Fruit fly (Drosophila melanogaster) whole organism, embryonic: ENCODE measurements around the gene CG12289.

Experiments used
- Atf-2 ChIP-seq: fragments of 200-800 bp; sonication (Bioruptor generic); optimal IDR thresholded peaks from 2 replicates; lab custom pipeline; 2016; ENCODE audit warnings: missing biosample characterization, missing genetic modification characterization
- CG11504 ChIP-seq: fragments of 200-800 bp; sonication (Bioruptor generic); optimal IDR thresholded peaks from 3 replicates; lab custom pipeline; 2019; ENCODE audit warnings: missing biosample characterization, mild to moderate bottlenecking, missing genetic modification characterization, moderate library complexity
- CG11696 ChIP-seq: fragments of 200-800 bp; sonication (Bioruptor generic); IDR thresholded peaks from 2 replicates; pipeline ENCODE4 v1.3.6; 2022; ENCODE audit warnings: missing biosample characterization, missing genetic modification characterization
- CG12071 ChIP-seq: fragments of 200-800 bp; sonication (Bioruptor generic); optimal IDR thresholded peaks from 3 replicates; lab custom pipeline; 2018; ENCODE audit warnings: missing biosample characterization, mild to moderate bottlenecking, missing genetic modification characterization
- CG12155 ChIP-seq: fragments of 200-800 bp; sonication (Bioruptor generic); optimal IDR thresholded peaks from 3 replicates; lab custom pipeline; 2016; ENCODE audit warnings: missing biosample characterization, missing genetic modification characterization
- CG12236 ChIP-seq: fragments of 200-800 bp; sonication (Bioruptor generic); optimal IDR thresholded peaks from 2 replicates; lab custom pipeline; 2016; ENCODE audit warnings: missing biosample characterization, missing genetic modification characterization
- CG12942 ChIP-seq: fragments of 200-800 bp; sonication (Bioruptor generic); optimal IDR thresholded peaks from 3 replicates; lab custom pipeline; 2016; ENCODE audit warnings: missing biosample characterization, missing genetic modification characterization
- CG13296 ChIP-seq: fragments of 200-800 bp; sonication (Bioruptor generic); optimal IDR thresholded peaks from 3 replicates; lab custom pipeline; 2018; ENCODE audit warnings: missing biosample characterization, mild to moderate bottlenecking, missing genetic modification characterization
- CG14014 ChIP-seq: fragments of 200-800 bp; sonication (Bioruptor generic); IDR thresholded peaks from 2 replicates; pipeline ENCODE4 v1.3.6; 2022; ENCODE audit warnings: missing biosample characterization, missing genetic modification characterization
- CG14710 ChIP-seq: fragments of 200-800 bp; sonication (Bioruptor generic); optimal IDR thresholded peaks from 3 replicates; lab custom pipeline; 2019; ENCODE audit warnings: missing biosample characterization, mild to moderate bottlenecking, missing genetic modification characterization, moderate library complexity
- CG15696 ChIP-seq: fragments of 200-800 bp; sonication (Bioruptor generic); optimal IDR thresholded peaks from 2 replicates; lab custom pipeline; 2019; ENCODE audit warnings: missing biosample characterization, mild to moderate bottlenecking, missing genetic modification characterization, moderate library complexity
- CG17612 ChIP-seq: fragments of 200-800 bp; sonication (Bioruptor generic); IDR thresholded peaks from 2 replicates; pipeline ENCODE4 v1.3.6; 2022; ENCODE audit warnings: missing biosample characterization, missing genetic modification characterization
- CG17829 ChIP-seq: fragments of 200-800 bp; optimal IDR thresholded peaks from 2 replicates; lab custom pipeline; 2019; ENCODE audit warnings: missing biosample characterization, mild to moderate bottlenecking, missing genetic modification characterization, moderate library complexity
- CG2116 ChIP-seq: fragments of 200-800 bp; sonication (Bioruptor generic); optimal IDR thresholded peaks from 3 replicates; lab custom pipeline; 2018; ENCODE audit warnings: missing biosample characterization, mild to moderate bottlenecking, missing genetic modification characterization
- CG2129 ChIP-seq: fragments of 200-800 bp; sonication (Bioruptor generic); IDR thresholded peaks from 2 replicates; pipeline ENCODE4 v1.3.6; 2022; ENCODE audit warnings: missing biosample characterization, missing genetic modification characterization; ENCODE audit not compliant: partially characterized antibody
- CG2678 ChIP-seq: fragments of 200-800 bp; sonication (Bioruptor generic); optimal IDR thresholded peaks from 3 replicates; lab custom pipeline; 2019; ENCODE audit warnings: missing biosample characterization, mild to moderate bottlenecking, missing genetic modification characterization, moderate library complexity
- CG3065 ChIP-seq: fragments of 200-800 bp; sonication (Bioruptor generic); optimal IDR thresholded peaks from 2 replicates; lab custom pipeline; 2016; ENCODE audit warnings: missing biosample characterization, missing genetic modification characterization
- CG3163 ChIP-seq: fragments of 200-800 bp; sonication (Bioruptor generic); optimal IDR thresholded peaks from 3 replicates; lab custom pipeline; 2016; ENCODE audit warnings: missing biosample characterization, missing genetic modification characterization
- CG3838 ChIP-seq: fragments of 200-800 bp; sonication (Bioruptor generic); optimal IDR thresholded peaks from 3 replicates; lab custom pipeline; 2016; ENCODE audit warnings: missing biosample characterization, missing genetic modification characterization
- CG4707 ChIP-seq: fragments of 200-800 bp; sonication (Bioruptor generic); optimal IDR thresholded peaks from 2 replicates; lab custom pipeline; 2018; ENCODE audit warnings: missing biosample characterization, mild to moderate bottlenecking, missing genetic modification characterization, moderate library complexity
- CG6854 ChIP-seq: fragments of 200-800 bp; sonication (Bioruptor generic); optimal IDR thresholded peaks from 3 replicates; lab custom pipeline; 2017; ENCODE audit warnings: missing biosample characterization, mild to moderate bottlenecking, missing genetic modification characterization
- CG7271 ChIP-seq: fragments of 200-800 bp; sonication (Bioruptor generic); optimal IDR thresholded peaks from 2 replicates; lab custom pipeline; 2018; ENCODE audit warnings: missing biosample characterization, mild to moderate bottlenecking, missing genetic modification characterization, moderate library complexity
- CG7786 ChIP-seq: fragments of 200-800 bp; sonication (Bioruptor generic); optimal IDR thresholded peaks from 2 replicates; lab custom pipeline; 2016; ENCODE audit warnings: missing biosample characterization, missing genetic modification characterization
- CG9437 ChIP-seq: fragments of 200-800 bp; sonication (Bioruptor generic); optimal IDR thresholded peaks from 2 replicates; lab custom pipeline; 2018; ENCODE audit warnings: missing biosample characterization, mild to moderate bottlenecking, missing genetic modification characterization
- CG9609 ChIP-seq: fragments of 200-800 bp; sonication (Bioruptor generic); optimal IDR thresholded peaks from 3 replicates; lab custom pipeline; 2016; ENCODE audit warnings: missing biosample characterization, missing genetic modification characterization
- D19A ChIP-seq: fragments of 200-800 bp; optimal IDR thresholded peaks from 3 replicates; lab custom pipeline; 2019; ENCODE audit warnings: missing biosample characterization, mild to moderate bottlenecking, missing genetic modification characterization, moderate library complexity
- Dbx ChIP-seq: fragments of 200-800 bp; sonication (Bioruptor generic); IDR thresholded peaks from 3 replicates; pipeline ENCODE4 v1.3.6; 2022; ENCODE audit warnings: missing biosample characterization, missing genetic modification characterization
- Drgx ChIP-seq: fragments of 200-800 bp; sonication (Bioruptor generic); IDR thresholded peaks from 2 replicates; pipeline ENCODE4 v1.3.6; 2022; ENCODE audit warnings: missing biosample characterization, missing genetic modification characterization
- H2.0 ChIP-seq: fragments of 200-800 bp; sonication (Bioruptor generic); IDR thresholded peaks from 2 replicates; pipeline ENCODE4 v1.3.6; 2022; ENCODE audit warnings: missing biosample characterization, missing genetic modification characterization
- HLH54F ChIP-seq: fragments of 200-800 bp; sonication (Bioruptor generic); optimal IDR thresholded peaks from 3 replicates; lab custom pipeline; 2016; ENCODE audit warnings: missing biosample characterization, missing genetic modification characterization
- Hmx ChIP-seq: fragments of 200-800 bp; sonication (Bioruptor generic); optimal IDR thresholded peaks from 2 replicates; lab custom pipeline; 2016; ENCODE audit warnings: missing biosample characterization, missing genetic modification characterization
- Hr3 ChIP-seq: fragments of 200-800 bp; sonication (Bioruptor generic); optimal IDR thresholded peaks from 3 replicates; lab custom pipeline; 2016; ENCODE audit warnings: missing biosample characterization, missing genetic modification characterization
- Scr ChIP-seq: fragments of 200-800 bp; sonication (Bioruptor generic); IDR thresholded peaks from 2 replicates; pipeline ENCODE4 v1.3.6; 2022; ENCODE audit warnings: missing biosample characterization, missing genetic modification characterization; ENCODE audit not compliant: partially characterized antibody
- Side ChIP-seq: fragments of 200-800 bp; sonication (Bioruptor generic); optimal IDR thresholded peaks from 2 replicates; lab custom pipeline; 2016; ENCODE audit warnings: missing biosample characterization, missing genetic modification characterization
- Sin3A ChIP-seq: fragments of >200 bp; optimal IDR thresholded peaks from 2 replicates; lab custom pipeline; 2018
- Ssrp ChIP-seq: fragments of 200-800 bp; sonication (Bioruptor generic); optimal IDR thresholded peaks from 2 replicates; lab custom pipeline; 2018; ENCODE audit warnings: missing biosample characterization, mild to moderate bottlenecking, missing genetic modification characterization, moderate library complexity
- al ChIP-seq: fragments of 200-800 bp; sonication (Bioruptor generic); IDR thresholded peaks from 2 replicates; pipeline ENCODE4 v1.3.6; 2022; ENCODE audit warnings: missing biosample characterization, missing genetic modification characterization
- br ChIP-seq: fragments of >200 bp; optimal IDR thresholded peaks from 2 replicates; lab custom pipeline; 2017
- corto ChIP-seq: fragments of 200-800 bp; sonication (Bioruptor generic); optimal IDR thresholded peaks from 2 replicates; lab custom pipeline; 2016; ENCODE audit warnings: missing biosample characterization, mild to moderate bottlenecking, missing genetic modification characterization, moderate library complexity
- croc ChIP-seq: fragments of 200-800 bp; sonication (Bioruptor generic); conservative IDR thresholded peaks from 3 replicates; pipeline ENCODE4 v1.3.6; 2022; ENCODE audit warnings: missing biosample characterization, missing genetic modification characterization
- h ChIP-seq: fragments of >200 bp; optimal IDR thresholded peaks from 2 replicates; lab custom pipeline; 2017
- klu ChIP-seq: fragments of 200-800 bp; sonication (Bioruptor generic); IDR thresholded peaks from 2 replicates; pipeline ENCODE4 v1.3.6; 2022; ENCODE audit warnings: missing biosample characterization, missing genetic modification characterization
- pan ChIP-seq, 4 experiments: fragments of >200 bp in 3 of 4; fragments of 200-800 bp in 1 of 4; sonication (Bioruptor generic) in 1 of 4; optimal IDR thresholded peaks in 3 of 4; IDR thresholded peaks in 1 of 4; 2 replicates each; pipeline versions ENCODE4 v1.3.6 to Lab custom; 2017 to 2022; ENCODE audit warnings: missing biosample characterization in 2 of 4, missing genetic modification characterization in 2 of 4, mixed read lengths in 1 of 4
- pum ChIP-seq: fragments of 200-800 bp; sonication (Bioruptor generic); optimal IDR thresholded peaks from 2 replicates; lab custom pipeline; 2016; ENCODE audit warnings: missing biosample characterization, missing genetic modification characterization
- row ChIP-seq: fragments of 200-800 bp; sonication (Bioruptor generic); IDR thresholded peaks from 3 replicates; pipeline ENCODE4 v1.3.6; 2022; ENCODE audit warnings: missing biosample characterization, missing genetic modification characterization
- shn ChIP-seq: fragments of 200-800 bp; sonication (Bioruptor generic); optimal IDR thresholded peaks from 3 replicates; lab custom pipeline; 2016; ENCODE audit warnings: missing biosample characterization, missing genetic modification characterization
- tin ChIP-seq: fragments of 200-800 bp; sonication (Bioruptor generic); optimal IDR thresholded peaks from 3 replicates; lab custom pipeline; 2016; ENCODE audit warnings: missing biosample characterization, missing genetic modification characterization
- vfl ChIP-seq: fragments of 200-800 bp; sonication (Bioruptor generic); optimal IDR thresholded peaks from 2 replicates; lab custom pipeline; 2016; ENCODE audit warnings: missing biosample characterization, missing genetic modification characterization
- wek ChIP-seq: fragments of 200-800 bp; sonication (Bioruptor generic); optimal IDR thresholded peaks from 3 replicates; lab custom pipeline; 2018; ENCODE audit warnings: missing biosample characterization, mild to moderate bottlenecking, missing genetic modification characterization, moderate library complexity
- yki ChIP-seq: fragments of >200 bp; optimal IDR thresholded peaks from 3 replicates; lab custom pipeline; 2018
- zfh2 ChIP-seq: fragments of 200-800 bp; sonication (Bioruptor generic); optimal IDR thresholded peaks from 2 replicates; lab custom pipeline; 2016; ENCODE audit warnings: missing biosample characterization, missing genetic modification characterization

Gene CG12289

DNA sequence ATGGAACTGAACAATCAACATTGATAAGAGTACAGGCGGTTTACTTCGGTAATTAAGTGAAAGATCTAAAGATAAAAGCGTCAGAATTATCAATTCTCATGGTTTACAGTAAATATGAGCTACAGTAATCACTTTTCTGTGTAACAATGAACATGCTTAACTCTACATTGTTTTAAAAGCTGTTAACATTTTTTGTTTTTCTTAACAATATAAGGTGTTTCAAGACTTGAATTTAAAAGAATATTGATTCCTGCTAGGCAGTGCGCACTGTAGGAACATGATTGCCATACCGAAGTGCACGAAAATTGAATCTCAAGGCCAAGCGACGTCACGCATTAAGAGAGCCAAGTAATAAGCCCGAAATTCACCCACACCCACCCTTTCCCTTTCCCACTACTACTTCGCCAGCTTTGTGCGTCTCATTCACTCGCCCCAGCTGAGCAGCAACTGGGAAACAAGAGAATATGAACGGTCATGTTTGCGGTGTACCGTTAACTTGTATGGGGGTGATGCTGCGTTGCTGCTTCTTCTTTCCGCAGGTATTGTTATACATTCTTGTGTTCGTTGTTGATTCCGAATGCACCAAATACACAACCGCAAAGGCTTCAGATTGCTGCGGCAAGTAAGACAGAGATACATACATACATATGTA, 33.1 kb upstream of the CG12289 start (continued):
- TF ChIP-seq CG7786 (GFP tag; lab: Kevin White, UChicago): peak; percentile 57
- no peak for TF ChIP-seq yki (lab: Kevin White, UChicago)
- TF ChIP-seq CG17829: peak; percentile 55
- TF ChIP-seq Dbx (GFP tag; lab: Robert Waterston, UW): peak; percentile 64
- TF ChIP-seq CG13296 (GFP tag; lab: Kevin White, UChicago): peak; percentile 47
- no peak for TF ChIP-seq CG6854 (GFP tag; lab: Kevin White, UChicago)
- TF ChIP-seq CG14710: peak; percentile 34
- TF ChIP-seq CG2678 (tag; lab: Kevin White, UChicago): peak; percentile 78
- TF ChIP-seq CG9437: peak; percentile 43
- TF ChIP-seq wek (GFP tag; lab: Kevin White, UChicago): no peak
- peak; percentile 43; the same call in 2 of the 3 replicates for TF ChIP-seq croc (GFP tag; lab: Robert Waterston, UW)
- TF ChIP-seq CG14014 (GFP tag; lab: Robert Waterston, UW): peak; percentile 53; the same call in 1 of the 2 replicates
- no peak for TF ChIP-seq CG3838
- peak; percentile 52 for TF ChIP-seq CG11696 (GFP tag; lab: Robert Waterston, UW)
- no peak for TF ChIP-seq Sin3A (lab: Kevin White, UChicago)
- TF ChIP-seq Ssrp (tag; lab: Kevin White, UChicago): peak; percentile 53
- TF ChIP-seq CG3065 (GFP tag; lab: Kevin White, UChicago): no peak
- TF ChIP-seq CG12155 (GFP tag; lab: Kevin White, UChicago): peak; percentile 59
- TF ChIP-seq tin (GFP tag; lab: Kevin White, UChicago): peak; percentile 19
- TF ChIP-seq corto: peak; percentile 52
- peak; percentile 60 for TF ChIP-seq Drgx
- TF ChIP-seq CG12236 (GFP tag; lab: Kevin White, UChicago): no peak
- peak; percentile 14; the same call in 1 of the 2 replicates for TF ChIP-seq al (GFP tag; lab: Robert Waterston, UW)
- TF ChIP-seq br (lab: Kevin White, UChicago): no peak
- TF ChIP-seq CG11504: peak; percentile 72
- peak; percentile 32 for TF ChIP-seq Hr3
- peak; percentile 21 for TF ChIP-seq CG12071
- TF ChIP-seq zfh2 (GFP tag; lab: Kevin White, UChicago): peak; percentile 44
- no peak for TF ChIP-seq vfl (GFP tag; lab: Kevin White, UChicago)
- peak; percentile 29 for TF ChIP-seq CG12942
- 0 out of 2 replicates have a peak, but pooled peaks have one; percentile 11 for TF ChIP-seq CG17612 (GFP tag; lab: Robert Waterston, UW)
- TF ChIP-seq CG4707 (GFP tag; lab: Kevin White, UChicago): no peak
- no peak for TF ChIP-seq CG2129 (GFP tag; lab: Robert Waterston, UW)
- TF ChIP-seq h (lab: Kevin White, UChicago): no peak
- no peak for TF ChIP-seq CG2116 (GFP tag; lab: Kevin White, UChicago)
- peak; percentile 58; the same call in 1 of the 2 replicates for TF ChIP-seq H2.0 (GFP tag; lab: Robert Waterston, UW)
- no peak for TF ChIP-seq Hmx (GFP tag; lab: Kevin White, UChicago)
- peak; percentile 49 for TF ChIP-seq Side
- TF ChIP-seq Scr: no peak
- TF ChIP-seq HLH54F: no peak
- TF ChIP-seq pan (optimal IDR thresholded peaks at IDR 0.05; lab: Kevin White, UChicago): no peak
- peak in 1 of 2 experiments; percentile 83 for TF ChIP-seq pan (GFP tag; optimal IDR thresholded peaks at IDR 0.05 in 1 of 2, IDR thresholded peaks at IDR 0.05 in 1 of 2)
- TF ChIP-seq CG9609 (GFP tag; lab: Kevin White, UChicago): peak; percentile 40
- TF ChIP-seq Atf-2 (GFP tag; lab: Kevin White, UChicago): peak; percentile 63
- peak; percentile 37 for TF ChIP-seq CG3163 (GFP tag; lab: Kevin White, UChicago)
- TF ChIP-seq D19A (tag; lab: Kevin White, UChicago): peak; percentile 15
- TF ChIP-seq CG15696: peak; percentile 1
- peak; percentile 85 for TF ChIP-seq row
- TF ChIP-seq klu (GFP tag; lab: Robert Waterston, UW): no peak; the same call in 1 of the 2 replicates
- peak; percentile 31 for TF ChIP-seq shn
- TF ChIP-seq pum (GFP tag; lab: Kevin White, UChicago): peak; percentile 14
- no peak for TF ChIP-seq CG7271
